Worm (Caenorhabditis elegans): ENCODE data around the gene nas-29.

The nas-29 gene

DNA sequence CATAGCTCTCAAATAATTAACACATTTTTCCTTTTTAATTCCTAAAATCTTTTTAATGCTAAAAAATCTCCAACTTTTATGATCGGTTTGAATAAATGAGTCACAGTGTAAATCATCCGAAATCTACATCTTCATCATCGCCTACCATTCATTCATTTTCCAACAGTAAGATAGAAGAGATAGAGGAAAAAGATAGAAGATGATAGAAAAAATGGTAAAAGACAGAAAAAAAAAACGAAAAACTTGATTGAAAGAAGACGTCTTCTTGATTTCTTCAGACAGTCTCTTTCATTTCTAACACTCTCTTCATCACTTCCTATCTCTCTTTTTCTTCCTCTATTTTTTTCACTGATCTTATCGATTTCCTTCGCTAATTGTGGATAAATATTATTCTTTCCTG is 38.6 kb downstream of the nas-29 start:
- TF ChIP-seq sem-2 (GFP tag; optimal IDR thresholded peaks at IDR 0.05), result no peak
- TF ChIP-seq mep-1 (tag; optimal IDR thresholded peaks at IDR 0.05), result no peak

DNA sequence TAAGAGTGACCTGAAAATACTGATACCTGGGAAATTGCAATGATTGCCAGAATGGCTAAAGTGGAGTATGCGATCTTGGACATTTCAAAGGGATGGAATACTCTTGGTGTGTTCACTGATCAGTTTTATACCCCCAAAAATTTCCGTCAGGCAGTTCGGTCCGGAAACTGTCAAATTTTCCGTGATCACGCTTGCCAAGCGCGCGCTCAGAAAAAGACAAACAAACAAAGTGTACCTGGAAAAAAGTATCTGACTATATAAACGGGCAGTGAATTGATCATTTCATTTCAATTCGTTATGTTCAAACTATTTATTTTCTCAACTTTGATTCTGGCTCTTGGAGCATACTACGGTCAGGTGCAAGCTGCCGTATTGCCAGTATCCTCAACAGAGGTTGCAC is 40.1 kb downstream of the nas-29 start, which contains the start of the genes idpb-3 and idpb-1:
Gene idpb-3, minus strand, starts transcription at position 101 of the 400 bp plus-strand sequence.
Gene idpb-1, plus strand, starts transcription at position 284 of the 400 bp plus-strand sequence.
- TF ChIP-seq sem-2 (GFP tag; optimal IDR thresholded peaks at IDR 0.05), result no peak
- TF ChIP-seq M03D4.4 (tag; optimal IDR thresholded peaks at IDR 0.05), result no peak
- TF ChIP-seq drap-1 (GFP tag; optimal IDR thresholded peaks at IDR 0.05), result no peak
- TF ChIP-seq mab-5 (tag; optimal IDR thresholded peaks at IDR 0.05), result no peak
- TF ChIP-seq ceh-83 (GFP tag; optimal IDR thresholded peaks at IDR 0.05), result no peak
- no peak for TF ChIP-seq unc-62 (GFP tag; optimal IDR thresholded peaks at IDR 0.05)
- TF ChIP-seq cnd-1 (tag; optimal IDR thresholded peaks at IDR 0.05), result no peak
- no peak for TF ChIP-seq nhr-28 (tag; optimal IDR thresholded peaks at IDR 0.05)
- no peak for TF ChIP-seq unc-120 (tag; optimal IDR thresholded peaks at IDR 0.05; ENCODE audit: poor library complexity, severe bottlenecking)
- no peak for TF ChIP-seq zip-8 (tag; optimal IDR thresholded peaks at IDR 0.05)
- TF ChIP-seq unc-39 (tag; optimal IDR thresholded peaks at IDR 0.05), result no peak
- TF ChIP-seq nhr-237 (tag; optimal IDR thresholded peaks at IDR 0.05), result no peak
- TF ChIP-seq hlh-1 (tag; optimal IDR thresholded peaks at IDR 0.05), result no peak
- no peak for TF ChIP-seq mls-2 (tag; optimal IDR thresholded peaks at IDR 0.05)
- no peak for TF ChIP-seq bed-3 (GFP tag; optimal IDR thresholded peaks at IDR 0.05)
- no peak for TF ChIP-seq nhr-12 (tag; optimal IDR thresholded peaks at IDR 0.05)
- TF ChIP-seq sptf-1 (tag; optimal IDR thresholded peaks at IDR 0.05), result no peak
- no peak for TF ChIP-seq ceh-39 (tag; optimal IDR thresholded peaks at IDR 0.05)

DNA sequence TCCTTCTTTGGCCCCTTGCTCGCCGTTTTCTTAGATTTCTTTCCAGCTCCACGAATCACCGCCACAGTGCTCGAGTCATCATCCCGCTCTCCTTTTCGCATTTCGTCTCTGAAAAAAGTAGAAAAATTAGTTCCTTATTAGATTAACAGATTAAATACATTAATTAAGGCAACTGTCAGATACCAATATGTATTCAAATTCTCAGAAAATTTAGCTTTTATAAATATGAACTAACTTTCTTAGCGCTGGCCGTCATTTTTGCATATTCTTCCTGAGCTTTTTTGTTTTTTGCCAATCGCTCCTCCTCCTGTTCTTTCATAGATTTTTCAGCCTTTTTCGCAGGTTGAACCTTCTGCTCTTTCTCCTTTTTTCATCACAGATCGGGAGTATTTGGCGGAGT is 42.2 kb downstream of the nas-29 start, which contains the start of gene C04G6.6:
Gene C04G6.6, minus strand, starts transcription at position 101 of the 400 bp plus-strand sequence.
- TF ChIP-seq elt-3 (tag; optimal IDR thresholded peaks at IDR 0.05) (no peak), mls-2 (tag; optimal IDR thresholded peaks at IDR 0.05) (no peak), lin-32 (GFP tag; optimal IDR thresholded peaks at IDR 0.05) (no peak), drap-1 (GFP tag; optimal IDR thresholded peaks at IDR 0.05) (no peak), ham-2 (GFP tag; optimal IDR thresholded peaks at IDR 0.05) (no peak), elt-1 (tag; optimal IDR thresholded peaks at IDR 0.05; ENCODE audit: borderline replicate concordance, insufficient read depth) (no peak), ceh-83 (GFP tag; optimal IDR thresholded peaks at IDR 0.05) (no peak), nhr-28 (tag; optimal IDR thresholded peaks at IDR 0.05) (no peak), nhr-237 (tag; optimal IDR thresholded peaks at IDR 0.05) (no peak), sptf-1 (tag; optimal IDR thresholded peaks at IDR 0.05) (no peak), ces-1 (GFP tag; optimal IDR thresholded peaks at IDR 0.05) (no peak), snpc-4 (tag; optimal IDR thresholded peaks at IDR 0.05) (no peak), ztf-11 (tag; optimal IDR thresholded peaks at IDR 0.05) (no peak), sem-2 (GFP tag; optimal IDR thresholded peaks at IDR 0.05) (no peak), mep-1 (tag; optimal IDR thresholded peaks at IDR 0.05) (no peak), nhr-12 (tag; optimal IDR thresholded peaks at IDR 0.05) (no peak)

DNA sequence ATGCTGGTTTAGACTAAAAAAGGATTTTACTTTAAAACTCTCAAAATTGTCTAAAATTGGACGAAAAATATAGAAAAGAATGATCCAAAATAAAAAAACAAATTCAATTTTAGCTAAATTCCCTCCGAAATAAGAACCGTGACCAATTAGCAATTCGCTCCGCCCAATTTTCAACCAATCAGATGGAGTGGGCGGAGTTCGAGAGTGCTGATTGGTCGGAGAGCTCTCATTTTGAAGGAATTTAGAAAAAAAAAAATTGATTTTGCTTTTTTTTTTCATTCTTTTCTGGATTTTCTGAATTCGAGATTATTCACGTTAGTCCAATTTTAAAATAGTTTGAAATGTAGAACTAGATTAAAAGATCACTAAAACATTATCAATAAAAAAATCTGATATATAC is 42.8 kb downstream of the nas-29 start:
- TF ChIP-seq nhr-12 (tag; optimal IDR thresholded peaks at IDR 0.05) (no peak), sptf-1 (tag; optimal IDR thresholded peaks at IDR 0.05) (no peak), nhr-76 (tag; optimal IDR thresholded peaks at IDR 0.05) (no peak), ceh-83 (GFP tag; optimal IDR thresholded peaks at IDR 0.05) (no peak), drap-1 (GFP tag; optimal IDR thresholded peaks at IDR 0.05) (no peak), blmp-1 (tag; optimal IDR thresholded peaks at IDR 0.05) (no peak), lin-13 (tag; optimal IDR thresholded peaks at IDR 0.05) (no peak), unc-120 (tag; optimal IDR thresholded peaks at IDR 0.05; ENCODE audit: poor library complexity, severe bottlenecking) (no peak), flh-1 (GFP tag; optimal IDR thresholded peaks at IDR 0.05) (no peak), ceh-43 (GFP tag; optimal IDR thresholded peaks at IDR 0.05) (no peak), mab-5 (tag; optimal IDR thresholded peaks at IDR 0.05) (no peak), hlh-1 (tag; optimal IDR thresholded peaks at IDR 0.05) (no peak), ces-1 (GFP tag; optimal IDR thresholded peaks at IDR 0.05) (no peak), ceh-39 (tag; optimal IDR thresholded peaks at IDR 0.05) (no peak), mep-1 (tag; optimal IDR thresholded peaks at IDR 0.05) (no peak), bed-3 (GFP tag; optimal IDR thresholded peaks at IDR 0.05) (no peak), nhr-28 (tag; optimal IDR thresholded peaks at IDR 0.05) (no peak)

DNA sequence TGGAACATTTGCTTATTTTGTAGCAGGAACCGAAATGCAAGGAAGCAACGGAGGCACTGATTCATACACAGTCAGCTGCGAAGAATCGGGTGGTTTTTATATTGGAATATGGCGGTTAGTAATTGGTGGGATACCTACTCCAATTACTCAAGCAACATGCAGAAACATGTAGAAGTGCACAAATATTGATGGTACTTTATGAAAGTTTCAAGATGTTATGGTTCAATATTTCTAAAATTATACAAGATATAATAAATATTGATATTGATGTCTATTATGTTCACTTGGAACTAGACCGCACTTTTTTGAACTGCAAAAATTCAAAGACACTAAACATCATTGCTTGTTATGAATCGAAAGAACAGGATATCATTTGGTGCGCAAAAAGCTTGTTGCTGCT is 47.9 kb downstream of the nas-29 start, which contains the start of gene C04G6.13:
Gene C04G6.13, plus strand, starts transcription at position 301 of the 400 bp plus-strand sequence.
- TF ChIP-seq nhr-237 (tag; optimal IDR thresholded peaks at IDR 0.05), result no peak
- no peak for TF ChIP-seq ham-2 (GFP tag; optimal IDR thresholded peaks at IDR 0.05)
- TF ChIP-seq pha-4 (tag; optimal IDR thresholded peaks at IDR 0.05), result no peak
- no peak for TF ChIP-seq lin-32 (GFP tag; optimal IDR thresholded peaks at IDR 0.05)
- TF ChIP-seq snpc-4 (tag; optimal IDR thresholded peaks at IDR 0.05), result no peak
- TF ChIP-seq M03D4.4 (tag; optimal IDR thresholded peaks at IDR 0.05), result no peak
- TF ChIP-seq sem-2 (GFP tag; optimal IDR thresholded peaks at IDR 0.05), result no peak
- no peak for TF ChIP-seq drap-1 (GFP tag; optimal IDR thresholded peaks at IDR 0.05)
- TF ChIP-seq unc-120 (tag; optimal IDR thresholded peaks at IDR 0.05; ENCODE audit: poor library complexity, severe bottlenecking), result no peak

Data from whole organism, mixed stage, embryonic.